Fruit fly (Drosophila melanogaster) whole organism, embryonic: ENCODE data around the gene CG6830.

Experiments used
- Abd-B ChIP-seq: fragments of 200-800 bp; sonication (Bioruptor generic); optimal IDR thresholded peaks from 2 replicates; lab custom pipeline; 2018; ENCODE audit warnings: missing biosample characterization, mild to moderate bottlenecking, missing genetic modification characterization, moderate library complexity
- CG10543 ChIP-seq: fragments of 200-800 bp; sonication (Bioruptor generic); optimal IDR thresholded peaks from 3 replicates; lab custom pipeline; 2017; ENCODE audit warnings: missing biosample characterization, mild to moderate bottlenecking, missing genetic modification characterization, moderate library complexity
- CG12391 ChIP-seq: fragments of 200-800 bp; sonication (Bioruptor generic); optimal IDR thresholded peaks from 3 replicates; lab custom pipeline; 2018; ENCODE audit warnings: missing biosample characterization, mild to moderate bottlenecking, missing genetic modification characterization, moderate library complexity
- CG12769 ChIP-seq: fragments of 200-800 bp; sonication (Bioruptor generic); optimal IDR thresholded peaks from 2 replicates; lab custom pipeline; 2019; ENCODE audit warnings: missing biosample characterization, mild to moderate bottlenecking, missing genetic modification characterization, moderate library complexity
- CG15011 ChIP-seq: fragments of 200-800 bp; sonication (Bioruptor generic); optimal IDR thresholded peaks from 3 replicates; lab custom pipeline; 2018; ENCODE audit warnings: missing biosample characterization, mild to moderate bottlenecking, missing genetic modification characterization
- CG15269 ChIP-seq: fragments of 200-800 bp; sonication (Bioruptor generic); optimal IDR thresholded peaks from 2 replicates; lab custom pipeline; 2018; ENCODE audit warnings: missing biosample characterization, mild to moderate bottlenecking, missing genetic modification characterization, moderate library complexity
- CG15479 ChIP-seq: fragments of 200-800 bp; sonication (Bioruptor generic); optimal IDR thresholded peaks from 3 replicates; lab custom pipeline; 2019; ENCODE audit warnings: missing biosample characterization, mild to moderate bottlenecking, missing genetic modification characterization, moderate library complexity
- CG15514 ChIP-seq: fragments of 200-800 bp; sonication (Bioruptor generic); optimal IDR thresholded peaks from 3 replicates; lab custom pipeline; 2017; ENCODE audit warnings: missing biosample characterization, missing genetic modification characterization, mild to moderate bottlenecking, moderate library complexity, missing genetic modification reagents
- CG16779 ChIP-seq: fragments of 200-800 bp; sonication (Bioruptor generic); IDR thresholded peaks from 2 replicates; pipeline ENCODE4 v1.3.6; 2022; ENCODE audit warnings: missing biosample characterization, missing genetic modification characterization
- CG17186 ChIP-seq: fragments of 200-800 bp; sonication (Bioruptor generic); optimal IDR thresholded peaks from 3 replicates; lab custom pipeline; 2017; ENCODE audit warnings: missing biosample characterization, missing genetic modification reagents, missing genetic modification characterization
- CG17361 ChIP-seq: fragments of 200-800 bp; sonication (Bioruptor generic); IDR thresholded peaks from 3 replicates; pipeline ENCODE4 v1.3.6; 2022; ENCODE audit warnings: missing biosample characterization, missing genetic modification characterization
- CG17385 ChIP-seq: fragments of 200-800 bp; sonication (Bioruptor generic); optimal IDR thresholded peaks from 3 replicates; lab custom pipeline; 2018; ENCODE audit warnings: missing biosample characterization, mild to moderate bottlenecking, missing genetic modification characterization
- CG18619 ChIP-seq: fragments of 200-800 bp; sonication (Bioruptor generic); optimal IDR thresholded peaks from 3 replicates; lab custom pipeline; 2017; ENCODE audit warnings: missing biosample characterization, mild to moderate bottlenecking, missing genetic modification characterization
- CG3065 ChIP-seq: fragments of 200-800 bp; sonication (Bioruptor generic); optimal IDR thresholded peaks from 2 replicates; lab custom pipeline; 2016; ENCODE audit warnings: missing biosample characterization, missing genetic modification characterization
- CG33213 ChIP-seq: fragments of 200-800 bp; sonication (Bioruptor generic); optimal IDR thresholded peaks from 3 replicates; lab custom pipeline; 2016; ENCODE audit warnings: missing biosample characterization, missing genetic modification characterization
- CG6654 ChIP-seq: fragments of 200-800 bp; sonication (Bioruptor generic); optimal IDR thresholded peaks from 2 replicates; lab custom pipeline; 2017; ENCODE audit warnings: missing biosample characterization, mild to moderate bottlenecking, missing genetic modification characterization
- CG6765 ChIP-seq: fragments of 200-800 bp; sonication (Bioruptor generic); optimal IDR thresholded peaks from 3 replicates; lab custom pipeline; 2017; ENCODE audit warnings: missing biosample characterization, mild to moderate bottlenecking, missing genetic modification characterization
- CG7928 ChIP-seq: fragments of 200-800 bp; sonication (Bioruptor generic); optimal IDR thresholded peaks from 2 replicates; lab custom pipeline; 2017; ENCODE audit warnings: missing biosample characterization, mild to moderate bottlenecking, missing genetic modification characterization
- CG8290 ChIP-seq, 3 experiments: fragments of 200-800 bp; sonication (Bioruptor generic); optimal IDR thresholded peaks; 2 replicates each; lab custom pipeline; 2016 to 2019; ENCODE audit warnings: missing biosample characterization in 3 of 3, missing genetic modification characterization in 3 of 3, mild to moderate bottlenecking in 2 of 3, moderate library complexity in 1 of 3
- CG8924 ChIP-seq: fragments of 200-800 bp; optimal IDR thresholded peaks from 3 replicates; lab custom pipeline; 2019; ENCODE audit warnings: missing biosample characterization, mild to moderate bottlenecking, missing genetic modification characterization, moderate library complexity
- CTCF ChIP-seq: fragments of 200-800 bp; sonication (Bioruptor generic); optimal IDR thresholded peaks from 2 replicates; lab custom pipeline; 2017; ENCODE audit warnings: missing biosample characterization, mild to moderate bottlenecking, missing genetic modification characterization, moderate library complexity
- H15 ChIP-seq: fragments of 200-800 bp; sonication (Bioruptor generic); IDR thresholded peaks from 3 replicates; pipeline ENCODE4 v1.3.6; 2022; ENCODE audit warnings: missing biosample characterization, missing genetic modification characterization
- Hmr ChIP-seq: fragments of 200-800 bp; sonication (Bioruptor generic); optimal IDR thresholded peaks from 3 replicates; lab custom pipeline; 2017; ENCODE audit warnings: mild to moderate bottlenecking, missing biosample characterization, missing genetic modification reagents, missing genetic modification characterization
- Hr78 ChIP-seq, 2 experiments: fragments of 200-800 bp in 1 of 2; fragments of >200 bp in 1 of 2; sonication (Bioruptor generic) in 1 of 2; optimal IDR thresholded peaks; 2 replicates each; lab custom pipeline; 2017 to 2019; ENCODE audit warnings: missing biosample characterization in 2 of 2, missing genetic modification characterization in 2 of 2, mild to moderate bottlenecking in 1 of 2, moderate library complexity in 1 of 2
- Med ChIP-seq: fragments of 200-800 bp; sonication (Bioruptor generic); peaks from one replicate; lab custom pipeline; 2016; ENCODE audit warnings: missing biosample characterization, missing genetic modification characterization, mild to moderate bottlenecking, inconsistent platforms, moderate library complexity
- NC2α ChIP-seq: fragments of 200-800 bp; sonication (Bioruptor generic); optimal IDR thresholded peaks from 2 replicates; lab custom pipeline; 2016; ENCODE audit warnings: missing biosample characterization, missing genetic modification characterization
- NC2β ChIP-seq: fragments of 200-800 bp; sonication (Bioruptor generic); optimal IDR thresholded peaks from 2 replicates; lab custom pipeline; 2016; ENCODE audit warnings: missing biosample characterization, missing genetic modification characterization
- Sox102F ChIP-seq: fragments of 200-800 bp; sonication (Bioruptor generic); optimal IDR thresholded peaks from 2 replicates; lab custom pipeline; 2018; ENCODE audit warnings: missing biosample characterization, mild to moderate bottlenecking, missing genetic modification characterization, moderate library complexity
- Sry-δ ChIP-seq: fragments of 200-800 bp; sonication (Bioruptor generic); optimal IDR thresholded peaks from 2 replicates; lab custom pipeline; 2016; ENCODE audit warnings: missing biosample characterization, missing genetic modification characterization
- ase ChIP-seq: fragments of 200-800 bp; sonication (Bioruptor generic); IDR thresholded peaks from 3 replicates; pipeline ENCODE4 v1.3.6; 2022; ENCODE audit warnings: missing biosample characterization, missing genetic modification characterization
- ash1 ChIP-seq: fragments of 200-800 bp; sonication (Bioruptor generic); optimal IDR thresholded peaks from 2 replicates; lab custom pipeline; 2018; ENCODE audit warnings: missing biosample characterization, mild to moderate bottlenecking, missing genetic modification characterization
- br ChIP-seq: fragments of >200 bp; optimal IDR thresholded peaks from 2 replicates; lab custom pipeline; 2017
- caup ChIP-seq: fragments of 200-800 bp; sonication (Bioruptor generic); optimal IDR thresholded peaks from 3 replicates; lab custom pipeline; 2017; ENCODE audit warnings: missing biosample characterization, mild to moderate bottlenecking, missing genetic modification characterization, moderate library complexity; ENCODE audit not compliant: severe bottlenecking
- chinmo ChIP-seq: fragments of 200-800 bp; sonication (Bioruptor generic); IDR thresholded peaks from 4 replicates; pipeline ENCODE4 v1.3.6; 2022; ENCODE audit warnings: missing biosample characterization, missing genetic modification characterization; ENCODE audit not compliant: partially characterized antibody
- cwo ChIP-seq: fragments of 200-800 bp; sonication (Bioruptor generic); optimal IDR thresholded peaks from 3 replicates; lab custom pipeline; 2017; ENCODE audit warnings: missing biosample characterization, missing genetic modification characterization, mild to moderate bottlenecking, moderate library complexity, missing genetic modification reagents
- eyg ChIP-seq: fragments of 200-800 bp; sonication (Bioruptor generic); optimal IDR thresholded peaks from 3 replicates; lab custom pipeline; 2016; ENCODE audit warnings: missing biosample characterization, missing genetic modification characterization
- fd3F ChIP-seq: fragments of 200-800 bp; sonication (Bioruptor generic); optimal IDR thresholded peaks from 2 replicates; lab custom pipeline; 2018; ENCODE audit warnings: missing biosample characterization, mild to moderate bottlenecking, missing genetic modification characterization, moderate library complexity
- grn ChIP-seq: fragments of 200-800 bp; sonication (Bioruptor generic); optimal IDR thresholded peaks from 3 replicates; lab custom pipeline; 2017; ENCODE audit warnings: missing biosample characterization, missing genetic modification characterization
- ind ChIP-seq: fragments of 200-800 bp; sonication (Bioruptor generic); optimal IDR thresholded peaks from 3 replicates; lab custom pipeline; 2016; ENCODE audit warnings: missing biosample characterization, missing genetic modification characterization
- lbe ChIP-seq: fragments of 200-800 bp; sonication (Bioruptor generic); optimal IDR thresholded peaks from 2 replicates; lab custom pipeline; 2016; ENCODE audit warnings: missing biosample characterization, mild to moderate bottlenecking, missing genetic modification characterization
- lov ChIP-seq, 2 experiments: fragments of 200-800 bp in 1 of 2; fragments of >200 bp in 1 of 2; sonication (Bioruptor generic) in 1 of 2; IDR thresholded peaks in 1 of 2; optimal IDR thresholded peaks in 1 of 2; 2 replicates in 1 of 2; 3 replicates in 1 of 2; pipeline versions ENCODE4 v1.3.6 to Lab custom; 2017 to 2022; ENCODE audit warnings: missing biosample characterization in 1 of 2, missing genetic modification characterization in 1 of 2
- odd ChIP-seq: fragments of 200-800 bp; sonication (Bioruptor generic); optimal IDR thresholded peaks from 2 replicates; lab custom pipeline; 2017; ENCODE audit warnings: missing biosample characterization, mild to moderate bottlenecking, missing genetic modification characterization
- pb ChIP-seq: fragments of 200-800 bp; sonication (Bioruptor generic); optimal IDR thresholded peaks from 3 replicates; lab custom pipeline; 2016; ENCODE audit warnings: missing biosample characterization, missing genetic modification characterization
- phol ChIP-seq: fragments of 200-800 bp; sonication (Bioruptor generic); optimal IDR thresholded peaks from 3 replicates; lab custom pipeline; 2018; ENCODE audit warnings: missing biosample characterization, mild to moderate bottlenecking, missing genetic modification characterization, moderate library complexity
- tio ChIP-seq: fragments of 200-800 bp; sonication (Bioruptor generic); optimal IDR thresholded peaks from 2 replicates; lab custom pipeline; 2017; ENCODE audit warnings: missing biosample characterization, missing genetic modification characterization, inconsistent platforms
- vvl ChIP-seq: fragments of 200-800 bp; sonication (Bioruptor generic); IDR thresholded peaks from 2 replicates; pipeline ENCODE4 v1.3.6; 2022; ENCODE audit warnings: missing biosample characterization, missing genetic modification characterization
- wdn ChIP-seq: fragments of 200-800 bp; sonication (Bioruptor generic); IDR thresholded peaks from 2 replicates; pipeline ENCODE4 v1.3.6; 2022; ENCODE audit warnings: missing biosample characterization, missing genetic modification characterization

The CG6830 gene

dm6 chr3R:11665925-11666687 is 18.0 kb downstream of the CG6830 start (continued):
- TF ChIP-seq grn (GFP tag; lab: Kevin White, UChicago) (peak; percentile 35), lbe (GFP tag; lab: Kevin White, UChicago) (peak; percentile 45), CG33213 (GFP tag; lab: Kevin White, UChicago) (no peak), NC2β (GFP tag; lab: Kevin White, UChicago) (no peak), CG12391 (peak; percentile 3), Hmr (GFP tag; lab: Kevin White, UChicago) (peak; percentile 43), CG15514 (GFP tag; lab: Kevin White, UChicago) (peak; percentile 38), caup (GFP tag; lab: Kevin White, UChicago) (peak; percentile 36), CG15269 (peak; percentile 27), odd (GFP tag; lab: Kevin White, UChicago) (peak; percentile 43), CG12769 (tag; lab: Kevin White, UChicago) (no peak), Hr78 (GFP tag; optimal IDR thresholded peaks at IDR 0.05; lab: Kevin White, UChicago) (peak in 1 of 2 experiments; percentile 63)

- no peak for TF ChIP-seq br (lab: Kevin White, UChicago)
- TF ChIP-seq vvl (GFP tag; lab: Robert Waterston, UW): no peak
- peak; percentile 72 for TF ChIP-seq Med (GFP tag; lab: Kevin White, UChicago)
- TF ChIP-seq CG17385 (GFP tag; lab: Kevin White, UChicago): no peak
- TF ChIP-seq ind (GFP tag; lab: Kevin White, UChicago): no peak
- TF ChIP-seq wdn (GFP tag; lab: Robert Waterston, UW): no peak
- TF ChIP-seq CTCF (GFP tag; lab: Kevin White, UChicago): peak; percentile 97
- TF ChIP-seq fd3F (GFP tag; lab: Kevin White, UChicago): no peak
- TF ChIP-seq CG8290 (GFP tag; optimal IDR thresholded peaks at IDR 0.05; lab: Kevin White, UChicago): no peak
- peak in 1 of 2 experiments; percentile 11 for TF ChIP-seq CG8290 (tag; optimal IDR thresholded peaks at IDR 0.05; lab: Kevin White, UChicago)
- TF ChIP-seq H15 (GFP tag; lab: Robert Waterston, UW): no peak
- 0 out of 3 replicates have a peak, but pooled peaks have one; percentile 9 for TF ChIP-seq CG17361
- TF ChIP-seq eyg (GFP tag; lab: Kevin White, UChicago): no peak
- TF ChIP-seq CG12769 (tag; lab: Kevin White, UChicago): no peak
- no peak for TF ChIP-seq Sox102F (GFP tag; lab: Kevin White, UChicago)
- TF ChIP-seq pb: no peak
- TF ChIP-seq lov (optimal IDR thresholded peaks at IDR 0.05; lab: Kevin White, UChicago): no peak
- no peak for TF ChIP-seq lov (GFP tag; IDR thresholded peaks at IDR 0.05; lab: Robert Waterston, UW)
- TF ChIP-seq Sry-δ (GFP tag; lab: Kevin White, UChicago): no peak
- no peak for TF ChIP-seq cwo (GFP tag; lab: Kevin White, UChicago)
- no peak for TF ChIP-seq Abd-B (GFP tag; lab: Kevin White, UChicago)
- no peak for TF ChIP-seq CG10543 (GFP tag; lab: Kevin White, UChicago)
- TF ChIP-seq CG8924: no peak
- no peak for TF ChIP-seq CG16779 (GFP tag; lab: Robert Waterston, UW)
- TF ChIP-seq tio (GFP tag; lab: Kevin White, UChicago): no peak
- peak; percentile 76; the same call in 1 of the 4 replicates for TF ChIP-seq chinmo
- TF ChIP-seq CG7928: no peak
- no peak for TF ChIP-seq CG15011 (GFP tag; lab: Kevin White, UChicago)
- TF ChIP-seq CG17186: no peak
- no peak for TF ChIP-seq CG6654
- no peak for TF ChIP-seq NC2α
- TF ChIP-seq CG3065: no peak
- no peak for TF ChIP-seq CG6765 (GFP tag; lab: Kevin White, UChicago)
- no peak for TF ChIP-seq ash1 (GFP tag; lab: Kevin White, UChicago)
- TF ChIP-seq phol (tag; lab: Kevin White, UChicago): no peak
- no peak for TF ChIP-seq CG15479 (GFP tag; lab: Kevin White, UChicago)
- 0 out of 3 replicates have a peak, but pooled peaks have one; percentile 8 for TF ChIP-seq ase (GFP tag; lab: Robert Waterston, UW)
- TF ChIP-seq NC2β (GFP tag; lab: Kevin White, UChicago): no peak
- TF ChIP-seq CG18619 (GFP tag; lab: Kevin White, UChicago): no peak
Observed at dm6 chr3R:11665508-11665907, 18.6 kb downstream of the CG6830 start.
